Fruit fly (Drosophila melanogaster) whole organism, prepupa: ENCODE data around the gene mub.

Experiments used
- Blimp-1 ChIP-seq: fragments of 200-800 bp; sonication (Bioruptor generic); optimal IDR thresholded peaks from 3 replicates; lab custom pipeline; 2017; ENCODE audit warnings: missing biosample characterization, missing genetic modification characterization, mild to moderate bottlenecking, moderate library complexity, missing genetic modification reagents
- CG10631 ChIP-seq: fragments of 200-800 bp; sonication (Bioruptor generic); optimal IDR thresholded peaks from 2 replicates; lab custom pipeline; 2016; ENCODE audit warnings: missing biosample characterization, missing genetic modification characterization
- CG10669 ChIP-seq: fragments of 200-800 bp; sonication (Bioruptor generic); optimal IDR thresholded peaks from 3 replicates; lab custom pipeline; 2018; ENCODE audit warnings: missing biosample characterization, mild to moderate bottlenecking, missing genetic modification characterization, moderate library complexity
- CG11294 ChIP-seq: fragments of 200-800 bp; sonication (Bioruptor generic); IDR thresholded peaks from 2 replicates; pipeline ENCODE4 v1.3.6; 2022; ENCODE audit warnings: missing biosample characterization, missing genetic modification characterization
- CG11762 ChIP-seq: fragments of 200-800 bp; sonication (Bioruptor generic); optimal IDR thresholded peaks from 3 replicates; lab custom pipeline; 2016; ENCODE audit warnings: missing biosample characterization, missing genetic modification characterization; ENCODE audit not compliant: insufficient read depth
- CG11902 ChIP-seq: fragments of 200-800 bp; sonication (Bioruptor generic); optimal IDR thresholded peaks from 3 replicates; lab custom pipeline; 2016; ENCODE audit warnings: missing biosample characterization, missing genetic modification characterization
- CG15336 ChIP-seq: fragments of 200-800 bp; sonication (Bioruptor generic); IDR thresholded peaks from 2 replicates; pipeline ENCODE4 v1.3.6; 2022; ENCODE audit warnings: missing biosample characterization, missing genetic modification characterization
- CG1621 ChIP-seq: fragments of 200-800 bp; sonication (Bioruptor generic); optimal IDR thresholded peaks from 3 replicates; lab custom pipeline; 2018; ENCODE audit warnings: missing biosample characterization, mild to moderate bottlenecking, missing genetic modification characterization
- CG16779 ChIP-seq: fragments of 200-800 bp; sonication (Bioruptor generic); optimal IDR thresholded peaks from 3 replicates; lab custom pipeline; 2017; ENCODE audit warnings: missing biosample characterization, mild to moderate bottlenecking, missing genetic modification characterization
- CG3032 ChIP-seq: fragments of 200-800 bp; optimal IDR thresholded peaks from 2 replicates; lab custom pipeline; 2019; ENCODE audit warnings: missing biosample characterization, mild to moderate bottlenecking, missing genetic modification characterization, moderate library complexity
- CG31627 ChIP-seq: fragments of 200-800 bp; sonication (Bioruptor generic); optimal IDR thresholded peaks from 3 replicates; lab custom pipeline; 2016; ENCODE audit warnings: missing biosample characterization, missing genetic modification characterization
- CG32006 ChIP-seq: fragments of 200-800 bp; sonication (Bioruptor generic); optimal IDR thresholded peaks from 3 replicates; lab custom pipeline; 2017; ENCODE audit warnings: missing biosample characterization, mild to moderate bottlenecking, missing genetic modification characterization
- CG34406 ChIP-seq: fragments of 200-800 bp; sonication (Bioruptor generic); optimal IDR thresholded peaks from 3 replicates; lab custom pipeline; 2016; ENCODE audit warnings: missing biosample characterization, missing genetic modification characterization
- CG3919 ChIP-seq: fragments of 200-800 bp; sonication (Bioruptor generic); optimal IDR thresholded peaks from 3 replicates; lab custom pipeline; 2016; ENCODE audit warnings: missing biosample characterization, missing genetic modification characterization
- CG6163 ChIP-seq: fragments of 200-800 bp; sonication (Bioruptor generic); IDR thresholded peaks from 3 replicates; pipeline ENCODE4 v1.3.6; 2022; ENCODE audit warnings: missing biosample characterization, missing genetic modification characterization
- CG6276 ChIP-seq: fragments of 200-800 bp; sonication (Bioruptor generic); optimal IDR thresholded peaks from 2 replicates; lab custom pipeline; 2017; ENCODE audit warnings: missing biosample characterization, mild to moderate bottlenecking, missing genetic modification characterization
- CG6808 ChIP-seq: fragments of 200-800 bp; sonication (Bioruptor generic); optimal IDR thresholded peaks from 3 replicates; lab custom pipeline; 2017; ENCODE audit warnings: missing biosample characterization, missing genetic modification characterization, mild to moderate bottlenecking, moderate library complexity, missing genetic modification reagents
- CG6854 ChIP-seq: fragments of 200-800 bp; sonication (Bioruptor generic); optimal IDR thresholded peaks from 2 replicates; lab custom pipeline; 2017; ENCODE audit warnings: missing biosample characterization, mild to moderate bottlenecking, missing genetic modification characterization
- CG7368 ChIP-seq: fragments of 200-800 bp; sonication (Bioruptor generic); optimal IDR thresholded peaks from 3 replicates; lab custom pipeline; 2016; ENCODE audit warnings: missing biosample characterization, missing genetic modification characterization
- CG8119 ChIP-seq: fragments of 200-800 bp; sonication (Bioruptor generic); IDR thresholded peaks from 3 replicates; pipeline ENCODE4 v1.3.6; 2022; ENCODE audit warnings: missing biosample characterization, missing genetic modification characterization
- CG8319 ChIP-seq: fragments of 200-800 bp; sonication (Bioruptor generic); optimal IDR thresholded peaks from 3 replicates; lab custom pipeline; 2016; ENCODE audit warnings: missing biosample characterization, missing genetic modification characterization
- CG8632 ChIP-seq: fragments of 200-800 bp; sonication (Bioruptor generic); optimal IDR thresholded peaks from 3 replicates; lab custom pipeline; 2016; ENCODE audit warnings: missing biosample characterization, missing genetic modification characterization
- CG9139 ChIP-seq: fragments of 200-800 bp; sonication (Bioruptor generic); optimal IDR thresholded peaks from 3 replicates; lab custom pipeline; 2017; ENCODE audit warnings: missing biosample characterization, mild to moderate bottlenecking, missing genetic modification characterization
- Eip75B ChIP-seq: fragments of 200-800 bp; sonication (Bioruptor generic); optimal IDR thresholded peaks from 3 replicates; lab custom pipeline; 2016; ENCODE audit warnings: missing biosample characterization, missing genetic modification characterization
- Eip78C ChIP-seq: fragments of 200-800 bp; sonication (Bioruptor generic); peaks from one replicate; lab custom pipeline; 2016; ENCODE audit warnings: missing biosample characterization, missing genetic modification characterization
- Eip93F ChIP-seq: fragments of 200-800 bp; sonication (Bioruptor generic); optimal IDR thresholded peaks from 2 replicates; lab custom pipeline; 2016; ENCODE audit warnings: missing biosample characterization, mild to moderate bottlenecking, missing genetic modification characterization
- Ets21C ChIP-seq: fragments of 200-800 bp; sonication (Bioruptor generic); optimal IDR thresholded peaks from 3 replicates; lab custom pipeline; 2016; ENCODE audit warnings: missing biosample characterization, missing genetic modification characterization
- Ets96B ChIP-seq: fragments of 200-800 bp; optimal IDR thresholded peaks from 2 replicates; lab custom pipeline; 2019; ENCODE audit warnings: missing biosample characterization, mild to moderate bottlenecking, missing genetic modification characterization, moderate library complexity
- Hr39 ChIP-seq: fragments of 200-800 bp; sonication (Bioruptor generic); optimal IDR thresholded peaks from 2 replicates; lab custom pipeline; 2016; ENCODE audit warnings: missing biosample characterization, missing genetic modification characterization
- Hr4 ChIP-seq: fragments of 200-800 bp; sonication (Bioruptor generic); optimal IDR thresholded peaks from 3 replicates; lab custom pipeline; 2016; ENCODE audit warnings: missing biosample characterization, missing genetic modification characterization
- Lpt ChIP-seq: fragments of 200-800 bp; sonication (Bioruptor generic); optimal IDR thresholded peaks from 3 replicates; lab custom pipeline; 2016; ENCODE audit warnings: missing biosample characterization, missing genetic modification characterization
- Met ChIP-seq: fragments of 200-800 bp; sonication (Bioruptor generic); optimal IDR thresholded peaks from 3 replicates; lab custom pipeline; 2016; ENCODE audit warnings: missing biosample characterization, missing genetic modification characterization
- OdsH ChIP-seq: fragments of 200-800 bp; sonication (Bioruptor generic); optimal IDR thresholded peaks from 3 replicates; lab custom pipeline; 2016; ENCODE audit warnings: missing biosample characterization, missing genetic modification characterization
- Smox ChIP-seq: fragments of 200-800 bp; sonication (Bioruptor generic); optimal IDR thresholded peaks from 3 replicates; lab custom pipeline; 2016; ENCODE audit warnings: missing biosample characterization, missing genetic modification characterization
- Sox15 ChIP-seq: fragments of 200-800 bp; sonication (Bioruptor generic); optimal IDR thresholded peaks from 3 replicates; lab custom pipeline; 2016; ENCODE audit warnings: missing biosample characterization, missing genetic modification characterization
- achi ChIP-seq: fragments of 200-800 bp; sonication (Bioruptor generic); optimal IDR thresholded peaks from 3 replicates; lab custom pipeline; 2016; ENCODE audit warnings: missing biosample characterization, missing genetic modification characterization
- acj6 ChIP-seq: fragments of 200-800 bp; sonication (Bioruptor generic); optimal IDR thresholded peaks from 3 replicates; lab custom pipeline; 2016; ENCODE audit warnings: missing biosample characterization, missing genetic modification characterization
- cyc ChIP-seq: fragments of 200-800 bp; sonication (Bioruptor generic); optimal IDR thresholded peaks from 3 replicates; lab custom pipeline; 2016; ENCODE audit warnings: missing biosample characterization, missing genetic modification characterization
- dac ChIP-seq: fragments of 200-800 bp; sonication (Bioruptor generic); optimal IDR thresholded peaks from 2 replicates; lab custom pipeline; 2017; ENCODE audit warnings: missing biosample characterization, mild to moderate bottlenecking, missing genetic modification characterization
- dsx ChIP-seq: fragments of 200-800 bp; optimal IDR thresholded peaks from 3 replicates; lab custom pipeline; 2019; ENCODE audit warnings: missing biosample characterization, mild to moderate bottlenecking, missing genetic modification characterization, moderate library complexity; ENCODE audit not compliant: poor library complexity, severe bottlenecking
- eg ChIP-seq: fragments of 200-800 bp; sonication (Bioruptor generic); IDR thresholded peaks from 3 replicates; pipeline ENCODE4 v1.3.6; 2022; ENCODE audit warnings: missing biosample characterization, missing genetic modification characterization
- fd59A ChIP-seq: fragments of 200-800 bp; sonication (Bioruptor generic); optimal IDR thresholded peaks from 2 replicates; lab custom pipeline; 2017; ENCODE audit warnings: missing biosample characterization, mild to moderate bottlenecking, missing genetic modification characterization, missing genetic modification reagents
- fd85E ChIP-seq: fragments of 200-800 bp; sonication (Bioruptor generic); optimal IDR thresholded peaks from 3 replicates; lab custom pipeline; 2016; ENCODE audit warnings: missing biosample characterization, missing genetic modification characterization
- fkh ChIP-seq: fragments of 200-800 bp; sonication (Bioruptor generic); optimal IDR thresholded peaks from 3 replicates; lab custom pipeline; 2017; ENCODE audit warnings: missing biosample characterization, mild to moderate bottlenecking, missing genetic modification characterization, moderate library complexity
- lz ChIP-seq: fragments of 200-800 bp; sonication (Bioruptor generic); optimal IDR thresholded peaks from 3 replicates; lab custom pipeline; 2016; ENCODE audit warnings: missing biosample characterization, missing genetic modification characterization
- net ChIP-seq: fragments of 200-800 bp; sonication (Bioruptor generic); optimal IDR thresholded peaks from 3 replicates; lab custom pipeline; 2016; ENCODE audit warnings: missing biosample characterization, missing genetic modification characterization
- salr ChIP-seq, 2 experiments: fragments of 200-800 bp; sonication (Bioruptor generic); optimal IDR thresholded peaks; 3 replicates each; lab custom pipeline; 2016 to 2018; ENCODE audit warnings: missing biosample characterization in 2 of 2, missing genetic modification characterization in 2 of 2, mild to moderate bottlenecking in 1 of 2
- spab ChIP-seq: fragments of 200-800 bp; sonication (Bioruptor generic); optimal IDR thresholded peaks from 2 replicates; lab custom pipeline; 2017; ENCODE audit warnings: missing biosample characterization, mild to moderate bottlenecking, missing genetic modification characterization, missing genetic modification reagents
- ss ChIP-seq, 2 experiments: fragments of 200-800 bp; sonication (Bioruptor generic); optimal IDR thresholded peaks; 2 replicates in 1 of 2; 3 replicates in 1 of 2; lab custom pipeline; 2017 to 2018; ENCODE audit warnings: mild to moderate bottlenecking in 2 of 2, missing biosample characterization in 2 of 2, missing genetic modification characterization in 2 of 2, moderate library complexity in 1 of 2
- svp ChIP-seq: fragments of 200-800 bp; sonication (Bioruptor generic); peaks from one replicate; lab custom pipeline; 2016; ENCODE audit warnings: missing biosample characterization, missing genetic modification characterization
- topi ChIP-seq: fragments of 200-800 bp; sonication (Bioruptor generic); optimal IDR thresholded peaks from 3 replicates; lab custom pipeline; 2016; ENCODE audit warnings: missing biosample characterization, missing genetic modification characterization
- vri ChIP-seq: fragments of 200-800 bp; sonication (Bioruptor generic); optimal IDR thresholded peaks from 3 replicates; lab custom pipeline; 2016; ENCODE audit warnings: missing biosample characterization, mild to moderate bottlenecking, missing genetic modification characterization

mub gene

dm6 chr3L:21880398-21880810 lies 35.8 kb downstream of the mub start:
- TF ChIP-seq CG9139 (GFP tag; lab: Kevin White, UChicago) = peak; percentile 85
- TF ChIP-seq spab (GFP tag; lab: Kevin White, UChicago) = peak; percentile 94
- TF ChIP-seq CG11902 (GFP tag; lab: Kevin White, UChicago) = peak; percentile 98
- peak; percentile 92 for TF ChIP-seq dac (GFP tag; lab: Kevin White, UChicago)
- peak; percentile 98 for TF ChIP-seq Smox
- TF ChIP-seq CG15336 = peak; percentile 97
- peak; percentile 99 for TF ChIP-seq eg (GFP tag; lab: Robert Waterston, UW)
- TF ChIP-seq Eip75B (GFP tag; lab: Kevin White, UChicago) = peak; percentile 98
- TF ChIP-seq lz = peak; percentile 99
- TF ChIP-seq topi = peak; percentile 98
- TF ChIP-seq CG11294 (GFP tag; lab: Robert Waterston, UW) = peak; percentile 98
- peak; percentile 96 for TF ChIP-seq CG10669
- TF ChIP-seq vri (GFP tag; lab: Kevin White, UChicago) = peak; percentile 98
- peak; percentile 99 for TF ChIP-seq CG7368
- TF ChIP-seq CG6276 (GFP tag; lab: Kevin White, UChicago) = peak; percentile 89
- peak; percentile 95 for TF ChIP-seq CG1621
- TF ChIP-seq CG6163 = peak; percentile 99
- TF ChIP-seq dsx (GFP tag; lab: Kevin White, UChicago) = peak; percentile 89
- TF ChIP-seq fkh (GFP tag; lab: Kevin White, UChicago) = peak; percentile 80
- peak; percentile 90 for TF ChIP-seq CG6808 (GFP tag; lab: Kevin White, UChicago)
- TF ChIP-seq CG8632 (GFP tag; lab: Kevin White, UChicago) = peak; percentile 97
- TF ChIP-seq CG8119 = peak; percentile 96
- TF ChIP-seq Lpt (GFP tag; lab: Kevin White, UChicago) = peak; percentile 92
- TF ChIP-seq CG11762 = peak; percentile 92
- peak; percentile 95 for TF ChIP-seq fd85E (GFP tag; lab: Kevin White, UChicago)
- TF ChIP-seq Hr4 = peak; percentile 97
- peak; percentile 99 for TF ChIP-seq Hr39 (GFP tag; lab: Kevin White, UChicago)
- peak; percentile 98 for TF ChIP-seq CG3919 (GFP tag; lab: Kevin White, UChicago)
- peak; percentile 98 for TF ChIP-seq CG8319 (GFP tag; lab: Kevin White, UChicago)
- TF ChIP-seq Ets96B (tag; lab: Kevin White, UChicago) = peak; percentile 95
- peak; percentile 98 for TF ChIP-seq Sox15
- TF ChIP-seq salr (GFP tag; optimal IDR thresholded peaks at IDR 0.05; lab: Kevin White, UChicago) = peak; percentile 85 to 94
- peak; percentile 92 for TF ChIP-seq fd59A (GFP tag; lab: Kevin White, UChicago)
- peak; percentile 91 for TF ChIP-seq CG6854
- peak; percentile 99 for TF ChIP-seq cyc (GFP tag; lab: Kevin White, UChicago)
- TF ChIP-seq CG34406 (GFP tag; lab: Kevin White, UChicago) = peak; percentile 98
- TF ChIP-seq net = peak; percentile 98
- TF ChIP-seq CG10631 (GFP tag; lab: Kevin White, UChicago) = peak; percentile 96
- TF ChIP-seq acj6 (GFP tag; lab: Kevin White, UChicago) = peak; percentile 98
- peak; percentile 93 for TF ChIP-seq Eip93F (GFP tag; lab: Kevin White, UChicago)
- TF ChIP-seq OdsH (GFP tag; lab: Kevin White, UChicago) = peak; percentile 98
- peak; percentile 89 for TF ChIP-seq Blimp-1 (GFP tag; lab: Kevin White, UChicago)
- peak; percentile 85 to 94 for TF ChIP-seq ss (GFP tag; optimal IDR thresholded peaks at IDR 0.05; lab: Kevin White, UChicago)
- peak; percentile 92 for TF ChIP-seq CG16779 (tag; lab: Kevin White, UChicago)
- peak; percentile 98 for TF ChIP-seq Ets21C (GFP tag; lab: Kevin White, UChicago)
- peak; percentile 96 for TF ChIP-seq achi
- peak; percentile 96 for TF ChIP-seq CG32006 (GFP tag; lab: Kevin White, UChicago)
- TF ChIP-seq CG3032 (tag; lab: Kevin White, UChicago) = peak; percentile 95
- peak; percentile 99 for TF ChIP-seq svp
- TF ChIP-seq Eip78C (GFP tag; lab: Kevin White, UChicago) = peak; percentile 99
- peak; percentile 98 for TF ChIP-seq Met (GFP tag; lab: Kevin White, UChicago)
- TF ChIP-seq CG31627 (GFP tag; lab: Kevin White, UChicago) = peak; percentile 99
